Fruit fly (Drosophila melanogaster) whole organism, pupa: ENCODE data around the gene CG1575.

Source experiments
- CG13204 ChIP-seq: fragments of 200-800 bp; sonication (Bioruptor generic); optimal IDR thresholded peaks from 2 replicates; lab custom pipeline; 2018; ENCODE audit warnings: missing biosample characterization, mild to moderate bottlenecking, missing genetic modification characterization, moderate library complexity
- CG14655 ChIP-seq: fragments of 200-800 bp; sonication (Bioruptor generic); optimal IDR thresholded peaks from 3 replicates; lab custom pipeline; 2017; ENCODE audit warnings: mild to moderate bottlenecking, missing biosample characterization, missing genetic modification reagents, missing genetic modification characterization
- CG32121 ChIP-seq: fragments of 200-800 bp; sonication (Bioruptor generic); IDR thresholded peaks from 2 replicates; pipeline ENCODE4 v1.3.6; 2022; ENCODE audit warnings: missing biosample characterization, missing genetic modification characterization
- CG34367 ChIP-seq: fragments of 200-800 bp; sonication (Bioruptor generic); optimal IDR thresholded peaks from 2 replicates; lab custom pipeline; 2018; ENCODE audit warnings: missing biosample characterization, mild to moderate bottlenecking, missing genetic modification characterization
- CG4496 ChIP-seq: fragments of 200-800 bp; sonication (Bioruptor generic); IDR thresholded peaks from 3 replicates; pipeline ENCODE4 v1.3.6; 2022; ENCODE audit warnings: missing biosample characterization, missing genetic modification characterization
- CG8159 ChIP-seq: fragments of 200-800 bp; sonication (Bioruptor generic); optimal IDR thresholded peaks from 3 replicates; lab custom pipeline; 2018; ENCODE audit warnings: missing biosample characterization, mild to moderate bottlenecking, missing genetic modification characterization, moderate library complexity
- CG9948 ChIP-seq: fragments of 200-800 bp; sonication (Bioruptor generic); optimal IDR thresholded peaks from 2 replicates; lab custom pipeline; 2018; ENCODE audit warnings: missing biosample characterization, mild to moderate bottlenecking, missing genetic modification characterization, moderate library complexity
- D1 ChIP-seq: fragments of 200-800 bp; sonication (Bioruptor generic); optimal IDR thresholded peaks from 2 replicates; lab custom pipeline; 2018; ENCODE audit warnings: missing biosample characterization, mild to moderate bottlenecking, missing genetic modification characterization, moderate library complexity
- EcR ChIP-seq: fragments of 200-800 bp; sonication (Bioruptor generic); optimal IDR thresholded peaks from 3 replicates; lab custom pipeline; 2019; ENCODE audit warnings: missing biosample characterization, missing genetic modification characterization, mild to moderate bottlenecking, moderate library complexity, missing genetic modification reagents
- Snoo ChIP-seq: fragments of 200-800 bp; sonication (Bioruptor generic); optimal IDR thresholded peaks from 3 replicates; lab custom pipeline; 2017; ENCODE audit warnings: missing biosample characterization, mild to moderate bottlenecking, missing genetic modification characterization, inconsistent platforms
- rn ChIP-seq: fragments of 200-800 bp; sonication (Bioruptor generic); IDR thresholded peaks from 2 replicates; pipeline ENCODE4 v1.3.6; 2022; ENCODE audit warnings: missing biosample characterization, missing genetic modification characterization

- TF ChIP-seq D1: no peak
- no peak for TF ChIP-seq rn (GFP tag; lab: Robert Waterston, UW)
- peak; percentile 62 for TF ChIP-seq CG32121 (GFP tag; lab: Robert Waterston, UW)
- no peak for TF ChIP-seq EcR (GFP tag; lab: Kevin White, UChicago)
- no peak for TF ChIP-seq Snoo (tag; lab: Kevin White, UChicago)
- TF ChIP-seq CG8159 (tag; lab: Kevin White, UChicago): peak; percentile 50
- peak; percentile 21 for TF ChIP-seq CG34367 (tag; lab: Kevin White, UChicago)
- peak; percentile 66 for TF ChIP-seq CG14655 (GFP tag; lab: Kevin White, UChicago)
- peak; percentile 60; the same call in 1 of the 3 replicates for TF ChIP-seq CG4496 (GFP tag; lab: Robert Waterston, UW)
- no peak for TF ChIP-seq CG13204 (GFP tag; lab: Kevin White, UChicago)
- TF ChIP-seq CG9948 (tag; lab: Kevin White, UChicago): peak; percentile 38
Observed at dm6 chrX:8122834-8123233, 6.0 kb downstream of the CG1575 start.
